Worm (Caenorhabditis elegans): ENCODE results near the gene Y82E9BR.9.

Y82E9BR.9 gene

DNA sequence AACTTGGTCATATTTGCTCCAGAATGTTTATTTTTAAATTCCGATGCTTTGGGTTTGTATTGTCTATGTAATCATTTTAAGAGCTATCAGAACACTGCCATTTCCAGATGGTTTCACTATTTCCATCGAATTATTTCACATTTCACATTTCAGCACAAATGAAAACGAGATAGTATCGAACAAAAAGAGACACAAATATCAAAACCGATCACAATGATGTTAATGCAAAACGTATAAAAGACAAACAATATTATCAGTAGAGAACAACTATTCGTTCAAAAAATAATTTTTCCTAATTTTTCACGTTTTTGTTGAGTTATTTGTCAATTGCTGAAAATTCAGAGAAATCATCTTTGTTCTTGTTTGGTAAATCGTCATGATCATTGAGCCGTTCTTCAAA lies 35.8 kb upstream of the Y82E9BR.9 start:
- TF ChIP-seq ceh-82 (tag; optimal IDR thresholded peaks at IDR 0.05) (no peak), fos-1 (tag; optimal IDR thresholded peaks at IDR 0.05) (peak; percentile 49), zag-1 (tag; optimal IDR thresholded peaks at IDR 0.05) (no peak)

ce11 chrIII:1392763-1393162 lies 33.2 kb upstream of the Y82E9BR.9 start:
- TF ChIP-seq sma-3 (GFP tag; optimal IDR thresholded peaks at IDR 0.05) = peak; percentile 26
- TF ChIP-seq mbf-1 (tag; optimal IDR thresholded peaks at IDR 0.05) = no peak
- TF ChIP-seq blmp-1 (tag; optimal IDR thresholded peaks at IDR 0.05; ENCODE audit: insufficient read depth) = no peak
- no peak for TF ChIP-seq alr-1 (tag; optimal IDR thresholded peaks at IDR 0.05)
- TF ChIP-seq nhr-12 (tag; optimal IDR thresholded peaks at IDR 0.05) = no peak
- no peak for TF ChIP-seq aly-2 (tag; optimal IDR thresholded peaks at IDR 0.05)
- TF ChIP-seq ama-1 (optimal IDR thresholded peaks at IDR 0.05) = no peak
- peak; percentile 84 for TF ChIP-seq fos-1 (tag; optimal IDR thresholded peaks at IDR 0.05)
- no peak for TF ChIP-seq nhr-21 (tag; optimal IDR thresholded peaks at IDR 0.05)
- TF ChIP-seq nhr-10 (tag; optimal IDR thresholded peaks at IDR 0.05) = no peak
- TF ChIP-seq unc-55 (GFP tag; optimal IDR thresholded peaks at IDR 0.05) = no peak
- no peak for TF ChIP-seq elt-1 (tag; optimal IDR thresholded peaks at IDR 0.05)
- no peak for TF ChIP-seq snpc-4 (tag; optimal IDR thresholded peaks at IDR 0.05)
- TF ChIP-seq sem-4 (tag; optimal IDR thresholded peaks at IDR 0.05) = no peak
- TF ChIP-seq ztf-4 (tag; optimal IDR thresholded peaks at IDR 0.05) = no peak
- peak; percentile 44 for TF ChIP-seq crh-2 (tag; optimal IDR thresholded peaks at IDR 0.05)
- no peak for TF ChIP-seq nhr-25 (tag; optimal IDR thresholded peaks at IDR 0.05)
- no peak for TF ChIP-seq R02D3.7 (tag; optimal IDR thresholded peaks at IDR 0.05)
- peak; percentile 6 for TF ChIP-seq F13H6.1 (tag; optimal IDR thresholded peaks at IDR 0.05)
- TF ChIP-seq sma-9 (GFP tag; optimal IDR thresholded peaks at IDR 0.05) = peak; percentile 2
- no peak for TF ChIP-seq sma-9 (tag; optimal IDR thresholded peaks at IDR 0.05)
- no peak for TF ChIP-seq egl-27 (tag; optimal IDR thresholded peaks at IDR 0.05)
- TF ChIP-seq nhr-6 (tag; optimal IDR thresholded peaks at IDR 0.05) = no peak
- TF ChIP-seq elt-3 (tag; optimal IDR thresholded peaks at IDR 0.05) = no peak
- TF ChIP-seq nhr-237 (tag; optimal IDR thresholded peaks at IDR 0.05) = no peak
- no peak for TF ChIP-seq unc-62 (GFP tag; optimal IDR thresholded peaks at IDR 0.05)
- no peak for TF ChIP-seq lsy-2 (tag; optimal IDR thresholded peaks at IDR 0.05)
- TF ChIP-seq dmd-4 (tag; optimal IDR thresholded peaks at IDR 0.05) = no peak
- TF ChIP-seq nhr-23 (tag; optimal IDR thresholded peaks at IDR 0.05) = no peak
- no peak for TF ChIP-seq lin-11 (tag; optimal IDR thresholded peaks at IDR 0.05)
- no peak for TF ChIP-seq C34F6.9 (tag; optimal IDR thresholded peaks at IDR 0.05)
- no peak for TF ChIP-seq nhr-11 (tag; optimal IDR thresholded peaks at IDR 0.05)
- no peak for TF ChIP-seq nhr-77 (tag; optimal IDR thresholded peaks at IDR 0.05)
- TF ChIP-seq nhr-129 (tag; optimal IDR thresholded peaks at IDR 0.05) = no peak
- TF ChIP-seq gmeb-1 (tag; optimal IDR thresholded peaks at IDR 0.05) = peak; percentile 21
- TF ChIP-seq Y55F3AM.14 (GFP tag; optimal IDR thresholded peaks at IDR 0.05) = no peak

DNA sequence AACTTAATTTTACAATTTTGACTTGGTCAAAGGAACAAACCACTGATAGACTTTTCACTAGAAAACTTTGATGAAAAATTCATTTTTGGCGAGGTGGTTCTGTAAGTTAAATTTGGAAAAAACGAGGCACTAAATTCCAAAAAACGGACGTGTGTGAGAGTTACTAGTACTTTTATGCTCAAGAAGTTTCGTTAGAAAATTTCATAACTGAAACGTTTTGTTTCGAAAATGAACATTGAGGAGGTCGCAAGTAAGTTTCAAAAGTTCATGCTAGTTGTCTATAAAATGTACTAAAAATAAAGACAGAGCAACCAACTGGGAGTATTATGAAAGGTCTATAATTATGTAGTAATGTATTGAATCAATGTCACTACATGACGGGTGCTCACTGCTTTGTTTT lies 32.2 kb upstream of the Y82E9BR.9 start, which contains the start of gene pals-17:
TSS of gene pals-17 (minus strand) at position 101 of the 400 bp plus-strand sequence.
- TF ChIP-seq aly-2 (tag; optimal IDR thresholded peaks at IDR 0.05) (no peak), nhr-6 (tag; optimal IDR thresholded peaks at IDR 0.05) (no peak), blmp-1 (tag; optimal IDR thresholded peaks at IDR 0.05; ENCODE audit: insufficient read depth) (no peak)

- TF ChIP-seq sma-9 (GFP tag; optimal IDR thresholded peaks at IDR 0.05) (peak; percentile 37), sma-9 (tag; optimal IDR thresholded peaks at IDR 0.05) (no peak), unc-39 (tag; optimal IDR thresholded peaks at IDR 0.05) (no peak), mdl-1 (tag; optimal IDR thresholded peaks at IDR 0.05) (no peak), nhr-12 (tag; optimal IDR thresholded peaks at IDR 0.05) (no peak), nhr-23 (tag; optimal IDR thresholded peaks at IDR 0.05) (no peak), ceh-82 (tag; optimal IDR thresholded peaks at IDR 0.05) (no peak), elt-1 (tag; optimal IDR thresholded peaks at IDR 0.05) (no peak), Y55F3AM.14 (GFP tag; optimal IDR thresholded peaks at IDR 0.05) (no peak), lin-13 (GFP tag; optimal IDR thresholded peaks at IDR 0.05) (no peak), crh-2 (tag; optimal IDR thresholded peaks at IDR 0.05) (peak; percentile 10), fos-1 (tag; optimal IDR thresholded peaks at IDR 0.05) (peak; percentile 98), snpc-4 (tag; optimal IDR thresholded peaks at IDR 0.05) (no peak), peb-1 (tag; optimal IDR thresholded peaks at IDR 0.05) (no peak), unc-62 (GFP tag; optimal IDR thresholded peaks at IDR 0.05) (no peak)
These were observed 30.4 kb upstream of the Y82E9BR.9 start for ce11 chrIII:1389988-1390387.
